Worm (Caenorhabditis elegans) whole organism, young adult: ENCODE measurements around the gene Y44A6C.2.

ENCODE experiments used
- B0336.3 ChIP-seq: fragments of 200-800 bp; sonication (Bioruptor generic); IDR thresholded peaks from 2 replicates; pipeline ENCODE4 v1.3.6; 2022; ENCODE audit warnings: missing genetic modification characterization, missing compliant biosample characterization
- C06A6.2 ChIP-seq: fragments of 200-800 bp; sonication (Bioruptor generic); conservative IDR thresholded peaks from 2 replicates; pipeline ENCODE4 v1.3.6; 2022; ENCODE audit warnings: missing genetic modification characterization, missing compliant biosample characterization
- C17E4.6 ChIP-seq: fragments of 200-800 bp; sonication (Bioruptor generic); IDR thresholded peaks from 2 replicates; pipeline ENCODE4 v1.3.6; 2022; ENCODE audit warnings: missing genetic modification reagents, missing genetic modification characterization, missing compliant biosample characterization
- F22D6.2 ChIP-seq: sonication (generic microtip); optimal IDR thresholded peaks from 2 replicates; lab custom pipeline; 2016; ENCODE audit warnings: mild to moderate bottlenecking, missing genetic modification characterization, missing compliant biosample characterization
- F37B4.10 ChIP-seq: fragments of 200-800 bp; sonication (Bioruptor generic); IDR thresholded peaks from 2 replicates; pipeline ENCODE4 v1.3.6; 2022; ENCODE audit warnings: missing genetic modification characterization, missing compliant biosample characterization
- F52B5.7 ChIP-seq: sonication (generic microtip); optimal IDR thresholded peaks from 2 replicates; lab custom pipeline; 2016; ENCODE audit warnings: mild to moderate bottlenecking, missing genetic modification characterization, missing compliant biosample characterization
- F57A8.1 ChIP-seq: fragments of 200-800 bp; sonication (Bioruptor generic); optimal IDR thresholded peaks from 2 replicates; lab custom pipeline; 2018; ENCODE audit warnings: mild to moderate bottlenecking, missing genetic modification characterization, moderate library complexity, missing compliant biosample characterization
- F57C9.4 ChIP-seq: sonication (generic microtip); optimal IDR thresholded peaks from 2 replicates; lab custom pipeline; 2017; ENCODE audit warnings: mild to moderate bottlenecking, missing genetic modification characterization, missing compliant biosample characterization
- K11D2.4 ChIP-seq: fragments of 200-800 bp; sonication (Bioruptor generic); IDR thresholded peaks from 2 replicates; pipeline ENCODE4 v1.3.6; 2022; ENCODE audit warnings: missing genetic modification reagents, missing genetic modification characterization, missing compliant biosample characterization
- ama-1 ChIP-seq, 3 experiments: fragments of 150-350 bp in 1 of 3; sonication (generic microtip) in 2 of 3; optimal IDR thresholded peaks; 2 replicates each; lab custom pipeline; 2014 to 2018; ENCODE audit warnings: missing biosample characterization in 2 of 3, missing genetic modification characterization in 2 of 3, missing genetic modification reagents in 2 of 3
- attf-6 ChIP-seq: fragments of 200-800 bp; sonication (Bioruptor generic); IDR thresholded peaks from 2 replicates; pipeline ENCODE4 v1.3.6; 2022; ENCODE audit warnings: missing genetic modification reagents, missing genetic modification characterization, missing compliant biosample characterization
- ccch-3 ChIP-seq: fragments of 200-800 bp; sonication (Bioruptor generic); optimal IDR thresholded peaks from 2 replicates; lab custom pipeline; 2018; ENCODE audit warnings: mild to moderate bottlenecking, missing genetic modification characterization, missing compliant biosample characterization
- cebp-1 ChIP-seq, 2 experiments: fragments of 200-800 bp in 1 of 2; sonication (Bioruptor generic) in 1 of 2; sonication (generic microtip) in 1 of 2; IDR thresholded peaks in 1 of 2; optimal IDR thresholded peaks in 1 of 2; 2 replicates each; pipeline versions ENCODE4 v1.3.6 to Lab custom; 2017 to 2022; ENCODE audit warnings: missing compliant biosample characterization in 2 of 2, missing genetic modification characterization in 2 of 2, mild to moderate bottlenecking in 1 of 2, missing genetic modification reagents in 1 of 2, moderate library complexity in 1 of 2
- cebp-2 ChIP-seq: fragments of 200-800 bp; sonication (Bioruptor generic); IDR thresholded peaks from 2 replicates; pipeline ENCODE4 v1.3.6; 2022; ENCODE audit warnings: missing genetic modification characterization, missing compliant biosample characterization
- ceh-40 ChIP-seq: fragments of 200-800 bp; sonication (Bioruptor generic); IDR thresholded peaks from 2 replicates; pipeline ENCODE4 v1.3.6; 2022; ENCODE audit warnings: missing genetic modification characterization, missing compliant biosample characterization
- ceh-79 ChIP-seq: sonication (generic microtip); optimal IDR thresholded peaks from 2 replicates; lab custom pipeline; 2017; ENCODE audit warnings: mild to moderate bottlenecking, missing genetic modification characterization, missing compliant biosample characterization
- ceh-91 ChIP-seq: fragments of 200-800 bp; sonication (Bioruptor generic); IDR thresholded peaks from 2 replicates; pipeline ENCODE4 v1.3.6; 2022; ENCODE audit warnings: missing genetic modification reagents, missing genetic modification characterization, missing compliant biosample characterization
- die-1 ChIP-seq: sonication (generic microtip); optimal IDR thresholded peaks from 2 replicates; lab custom pipeline; 2016; ENCODE audit warnings: missing genotype, mild to moderate bottlenecking, missing genetic modification characterization, missing compliant biosample characterization
- dox-1 ChIP-seq: fragments of 200-800 bp; sonication (Bioruptor generic); IDR thresholded peaks from 2 replicates; pipeline ENCODE4 v1.3.6; 2022; ENCODE audit warnings: missing genetic modification reagents, missing genetic modification characterization, missing compliant biosample characterization
- dpff-1 ChIP-seq: sonication (generic microtip); optimal IDR thresholded peaks from 2 replicates; lab custom pipeline; 2017; ENCODE audit warnings: mild to moderate bottlenecking, missing genetic modification characterization, missing compliant biosample characterization
- efl-1 ChIP-seq: fragments of 150-350 bp; optimal IDR thresholded peaks from 2 replicates; lab custom pipeline; 2014; ENCODE audit warnings: missing biosample characterization, missing genetic modification reagents, missing genetic modification characterization
- fkh-3 ChIP-seq: sonication (generic microtip); optimal IDR thresholded peaks from 2 replicates; lab custom pipeline; 2016; ENCODE audit warnings: mild to moderate bottlenecking, missing genetic modification characterization, missing compliant biosample characterization
- him-1 ChIP-seq: sonication (generic microtip); optimal IDR thresholded peaks from 2 replicates; lab custom pipeline; 2016; ENCODE audit warnings: missing genotype, missing genetic modification reagents, missing genetic modification characterization, missing compliant biosample characterization
- hmg-1.2 ChIP-seq: fragments of 200-800 bp; sonication (Bioruptor generic); IDR thresholded peaks from 2 replicates; pipeline ENCODE4 v1.3.6; 2022; ENCODE audit warnings: missing genetic modification reagents, missing genetic modification characterization, missing compliant biosample characterization
- hrde-1 ChIP-seq: sonication (generic microtip); optimal IDR thresholded peaks from 2 replicates; lab custom pipeline; 2016; ENCODE audit warnings: missing genetic modification characterization, mild to moderate bottlenecking, missing compliant biosample characterization, moderate library complexity, missing genotype, missing genetic modification reagents, borderline replicate concordance
- lin-35 ChIP-seq, 3 experiments: fragments of 150-350 bp in 2 of 3; sonication (generic microtip) in 1 of 3; optimal IDR thresholded peaks; 2 replicates each; lab custom pipeline; 2014 to 2018; ENCODE audit warnings: missing biosample characterization in 3 of 3, missing genetic modification characterization in 3 of 3, missing genetic modification reagents in 3 of 3
- lsl-1 ChIP-seq: fragments of 200-800 bp; sonication (Bioruptor generic); optimal IDR thresholded peaks from 2 replicates; lab custom pipeline; 2018; ENCODE audit warnings: mild to moderate bottlenecking, missing genetic modification characterization, moderate library complexity, missing compliant biosample characterization
- lsy-27 ChIP-seq: sonication (generic microtip); optimal IDR thresholded peaks from 2 replicates; lab custom pipeline; 2017; ENCODE audit warnings: missing genetic modification characterization, mild to moderate bottlenecking, missing compliant biosample characterization, antibody characterized with exemption, missing genotype, borderline replicate concordance; ENCODE audit not compliant: insufficient read depth
- mcd-1 ChIP-seq: fragments of 200-800 bp; sonication (Bioruptor generic); IDR thresholded peaks from 2 replicates; pipeline ENCODE4 v1.3.6; 2022; ENCODE audit warnings: missing genetic modification reagents, missing genetic modification characterization, missing compliant biosample characterization
- nfya-1 ChIP-seq: sonication (generic microtip); optimal IDR thresholded peaks from 2 replicates; lab custom pipeline; 2017; ENCODE audit warnings: antibody characterized with exemption, missing compliant biosample characterization, missing genetic modification characterization, borderline replicate concordance; ENCODE audit not compliant: insufficient read depth
- nfyb-1 ChIP-seq: fragments of 200-800 bp; sonication (Bioruptor generic); IDR thresholded peaks from 2 replicates; pipeline ENCODE4 v1.3.6; 2022; ENCODE audit warnings: missing genetic modification reagents, missing genetic modification characterization, missing compliant biosample characterization
- nhr-27 ChIP-seq: fragments of 200-800 bp; sonication (Bioruptor generic); optimal IDR thresholded peaks from 2 replicates; lab custom pipeline; 2018; ENCODE audit warnings: mild to moderate bottlenecking, missing genetic modification characterization, moderate library complexity, missing compliant biosample characterization
- nhr-80 ChIP-seq: sonication (generic microtip); optimal IDR thresholded peaks from 2 replicates; lab custom pipeline; 2016; ENCODE audit warnings: missing genetic modification characterization, missing compliant biosample characterization
- pha-4 ChIP-seq: fragments of 150-350 bp; sonication (generic microtip); optimal IDR thresholded peaks from 2 replicates; lab custom pipeline; 2014; ENCODE audit warnings: missing biosample characterization, missing genetic modification reagents, missing genetic modification characterization
- rec-8 ChIP-seq, 2 experiments: sonication (generic microtip); optimal IDR thresholded peaks; 2 replicates each; lab custom pipeline; 2016; ENCODE audit warnings: mild to moderate bottlenecking in 2 of 2, missing genetic modification characterization in 2 of 2, missing genetic modification reagents in 2 of 2, missing genotype in 2 of 2, missing biosample characterization in 1 of 2, missing compliant biosample characterization in 1 of 2, moderate library complexity in 1 of 2
- repo-1 ChIP-seq: sonication (generic microtip); optimal IDR thresholded peaks from 2 replicates; lab custom pipeline; 2017; ENCODE audit warnings: mild to moderate bottlenecking, missing genetic modification characterization, missing compliant biosample characterization
- snpc-1.3 ChIP-seq: sonication (generic microtip); optimal IDR thresholded peaks from 2 replicates; lab custom pipeline; 2017; ENCODE audit warnings: missing genetic modification characterization, mild to moderate bottlenecking, missing compliant biosample characterization, antibody characterized with exemption, moderate library complexity, missing genotype, missing genetic modification reagents; ENCODE audit not compliant: insufficient read depth
- snpc-4 ChIP-seq, 5 experiments: fragments of 150-350 bp in 1 of 5; sonication (generic microtip) in 4 of 5; optimal IDR thresholded peaks; 2 replicates each; lab custom pipeline; 2014 to 2018; ENCODE audit warnings: missing genetic modification characterization in 5 of 5, missing biosample characterization in 3 of 5, antibody characterized with exemption in 2 of 5, mild to moderate bottlenecking in 2 of 5, missing compliant biosample characterization in 2 of 5, missing genotype in 2 of 5, moderate library complexity in 2 of 5, missing genetic modification reagents in 1 of 5
- tbx-9 ChIP-seq: sonication (generic microtip); optimal IDR thresholded peaks from 2 replicates; lab custom pipeline; 2016; ENCODE audit warnings: borderline replicate concordance, missing genetic modification characterization, inconsistent platforms, missing compliant biosample characterization
- tlf-1 ChIP-seq: fragments of 200-800 bp; sonication (Bioruptor generic); optimal IDR thresholded peaks from 2 replicates; lab custom pipeline; 2018; ENCODE audit warnings: mild to moderate bottlenecking, missing genetic modification characterization, missing compliant biosample characterization
- unc-62 ChIP-seq: fragments of 150-350 bp; optimal IDR thresholded peaks from 2 replicates; lab custom pipeline; 2014; ENCODE audit warnings: missing biosample characterization, missing genetic modification reagents, missing genetic modification characterization
- zfh-2 ChIP-seq: fragments of 200-800 bp; sonication (Bioruptor generic); conservative IDR thresholded peaks from 2 replicates; pipeline ENCODE4 v1.3.6; 2022; ENCODE audit warnings: missing genetic modification reagents, missing genetic modification characterization, missing compliant biosample characterization
- zim-3 ChIP-seq: sonication (generic microtip); optimal IDR thresholded peaks from 2 replicates; lab custom pipeline; 2017; ENCODE audit warnings: mild to moderate bottlenecking, missing genetic modification characterization, moderate library complexity, missing compliant biosample characterization
- ztf-22 ChIP-seq: fragments of 200-800 bp; sonication (Bioruptor generic); optimal IDR thresholded peaks from 2 replicates; lab custom pipeline; 2018; ENCODE audit warnings: mild to moderate bottlenecking, missing genetic modification characterization, moderate library complexity, missing compliant biosample characterization
- ztf-28 ChIP-seq: fragments of 200-800 bp; sonication (Bioruptor generic); IDR thresholded peaks from 2 replicates; pipeline ENCODE4 v1.3.6; 2022; ENCODE audit warnings: missing genetic modification reagents, missing genetic modification characterization, missing compliant biosample characterization

Gene Y44A6C.2

ce11 chrV:20716830-20717441, 5.1 kb upstream of the Y44A6C.2 start:
- no peak for TF ChIP-seq ceh-79
- no peak for TF ChIP-seq C17E4.6 (GFP tag; lab: Robert Waterston, UW)
- no peak for TF ChIP-seq lsy-27 (tag; lab: Kevin White, UChicago)
- TF ChIP-seq hrde-1 (tag; lab: Kevin White, UChicago) = no peak
- TF ChIP-seq F57A8.1 (GFP tag; lab: Kevin White, UChicago) = no peak
- no peak for TF ChIP-seq dpff-1 (tag; lab: Kevin White, UChicago)
- TF ChIP-seq F52B5.7 (tag; lab: Kevin White, UChicago) = peak; percentile 20
- no peak for TF ChIP-seq F22D6.2
- no peak for TF ChIP-seq ceh-40 (GFP tag; lab: Robert Waterston, UW)
- TF ChIP-seq hmg-1.2 (GFP tag; lab: Robert Waterston, UW) = no peak
- TF ChIP-seq snpc-1.3 = no peak
- no peak for TF ChIP-seq ztf-28 (GFP tag; lab: Robert Waterston, UW)
- TF ChIP-seq nhr-80 (tag; lab: Kevin White, UChicago) = no peak
- TF ChIP-seq cebp-2 = no peak
- TF ChIP-seq fkh-3 (tag; lab: Kevin White, UChicago) = no peak
- 0 out of 2 replicates have a peak, but pooled peaks have one; percentile 14 for TF ChIP-seq mcd-1 (GFP tag; lab: Robert Waterston, UW)
- no peak for TF ChIP-seq ceh-91 (GFP tag; lab: Robert Waterston, UW)
- peak; percentile 76 for TF ChIP-seq repo-1 (tag; lab: Kevin White, UChicago)
- TF ChIP-seq attf-6 (GFP tag; lab: Robert Waterston, UW) = no peak
- TF ChIP-seq unc-62 (GFP tag; lab: Kevin White, UChicago) = no peak
- peak in 1 of 3 experiments; percentile 38 for TF ChIP-seq lin-35 (GFP tag; optimal IDR thresholded peaks at IDR 0.05; lab: Kevin White, UChicago)
- TF ChIP-seq nfyb-1 (GFP tag; lab: Robert Waterston, UW) = 0 out of 2 replicates have a peak, but pooled peaks have one; percentile 66
- TF ChIP-seq zim-3 (tag; lab: Kevin White, UChicago) = no peak
- TF ChIP-seq efl-1 (GFP tag; lab: Kevin White, UChicago) = no peak
- TF ChIP-seq pha-4 (tag; lab: Kevin White, UChicago) = no peak
- 0 out of 2 replicates have a peak, but pooled peaks have one; percentile 22 for TF ChIP-seq B0336.3
- TF ChIP-seq snpc-4 (GFP tag; optimal IDR thresholded peaks at IDR 0.05; lab: Kevin White, UChicago) = no peak
- TF ChIP-seq snpc-4 (tag; optimal IDR thresholded peaks at IDR 0.05; lab: Kevin White, UChicago) = no peak
- peak; percentile 7 for TF ChIP-seq ztf-22 (GFP tag; lab: Kevin White, UChicago)
- no peak for TF ChIP-seq C06A6.2 (GFP tag; lab: Robert Waterston, UW)
- no peak for TF ChIP-seq die-1 (tag; lab: Kevin White, UChicago)
- TF ChIP-seq tlf-1 (GFP tag; lab: Kevin White, UChicago) = peak; percentile 15
- TF ChIP-seq ama-1 (optimal IDR thresholded peaks at IDR 0.05; lab: Kevin White, UChicago) = peak; percentile 50
- TF ChIP-seq ama-1 (GFP tag; optimal IDR thresholded peaks at IDR 0.05; lab: Kevin White, UChicago) = no peak
- TF ChIP-seq nfya-1 (tag; lab: Kevin White, UChicago) = no peak
- TF ChIP-seq ccch-3 (GFP tag; lab: Kevin White, UChicago) = no peak
- TF ChIP-seq rec-8 (tag; optimal IDR thresholded peaks at IDR 0.05; lab: Kevin White, UChicago) = no peak
- no peak for TF ChIP-seq nhr-27 (tag; lab: Kevin White, UChicago)
- TF ChIP-seq tbx-9 (tag; lab: Kevin White, UChicago) = no peak
- no peak for TF ChIP-seq F57C9.4 (tag; lab: Kevin White, UChicago)
- TF ChIP-seq zfh-2 (GFP tag; lab: Robert Waterston, UW) = no peak
- 0 out of 2 replicates have a peak, but pooled peaks have one; percentile 5 for TF ChIP-seq F37B4.10
- peak; percentile 74 for TF ChIP-seq cebp-1 (GFP tag; IDR thresholded peaks at IDR 0.05; lab: Robert Waterston, UW)
- peak; percentile 84 for TF ChIP-seq cebp-1 (tag; optimal IDR thresholded peaks at IDR 0.05; lab: Kevin White, UChicago)
- TF ChIP-seq him-1 (tag; lab: Kevin White, UChicago) = no peak
- no peak for TF ChIP-seq dox-1 (GFP tag; lab: Robert Waterston, UW)
- 0 out of 2 replicates have a peak, but pooled peaks have one; percentile 35 for TF ChIP-seq K11D2.4
- TF ChIP-seq lsl-1 (GFP tag; lab: Kevin White, UChicago) = no peak
